Fruit fly (Drosophila melanogaster) whole organism, embryonic: ENCODE measurements around the gene CG17650.

Experiments used
- BtbVII ChIP-seq: fragments of 200-800 bp; sonication (Bioruptor generic); optimal IDR thresholded peaks from 3 replicates; lab custom pipeline; 2017; ENCODE audit warnings: missing biosample characterization, mild to moderate bottlenecking, missing genetic modification characterization
- CG10274 ChIP-seq: fragments of 200-800 bp; sonication (Bioruptor generic); optimal IDR thresholded peaks from 3 replicates; lab custom pipeline; 2017; ENCODE audit warnings: missing biosample characterization, mild to moderate bottlenecking, missing genetic modification characterization
- CG10979 ChIP-seq: fragments of 200-800 bp; sonication (Bioruptor generic); optimal IDR thresholded peaks from 2 replicates; lab custom pipeline; 2018; ENCODE audit warnings: missing biosample characterization, mild to moderate bottlenecking, missing genetic modification characterization, moderate library complexity
- CG11504 ChIP-seq: fragments of 200-800 bp; sonication (Bioruptor generic); optimal IDR thresholded peaks from 3 replicates; lab custom pipeline; 2019; ENCODE audit warnings: missing biosample characterization, mild to moderate bottlenecking, missing genetic modification characterization, moderate library complexity
- CG12104 ChIP-seq: fragments of 200-800 bp; sonication (Bioruptor generic); optimal IDR thresholded peaks from 3 replicates; lab custom pipeline; 2016; ENCODE audit warnings: missing biosample characterization, missing genetic modification characterization
- CG1233 ChIP-seq: fragments of 200-800 bp; sonication (Bioruptor generic); optimal IDR thresholded peaks from 4 replicates; lab custom pipeline; 2018; ENCODE audit warnings: missing biosample characterization, mild to moderate bottlenecking, missing genetic modification characterization
- CG12391 ChIP-seq: fragments of 200-800 bp; sonication (Bioruptor generic); optimal IDR thresholded peaks from 3 replicates; lab custom pipeline; 2018; ENCODE audit warnings: missing biosample characterization, mild to moderate bottlenecking, missing genetic modification characterization, moderate library complexity
- CG12659 ChIP-seq: fragments of 200-800 bp; sonication (Bioruptor generic); optimal IDR thresholded peaks from 3 replicates; lab custom pipeline; 2017; ENCODE audit warnings: mild to moderate bottlenecking, missing biosample characterization, missing genetic modification reagents, missing genetic modification characterization
- CG13424 ChIP-seq: fragments of 200-800 bp; sonication (Bioruptor generic); optimal IDR thresholded peaks from 2 replicates; lab custom pipeline; 2019; ENCODE audit warnings: missing biosample characterization, mild to moderate bottlenecking, missing genetic modification characterization, moderate library complexity
- CG13775 ChIP-seq: fragments of 200-800 bp; sonication (Bioruptor generic); optimal IDR thresholded peaks from 3 replicates; lab custom pipeline; 2017; ENCODE audit warnings: missing biosample characterization, mild to moderate bottlenecking, missing genetic modification characterization
- CG13894 ChIP-seq: fragments of 200-800 bp; sonication (Bioruptor generic); optimal IDR thresholded peaks from 3 replicates; lab custom pipeline; 2018; ENCODE audit warnings: missing biosample characterization, mild to moderate bottlenecking, missing genetic modification characterization, moderate library complexity
- CG14667 ChIP-seq: fragments of 200-800 bp; sonication (Bioruptor generic); IDR thresholded peaks from 2 replicates; pipeline ENCODE4 v1.3.6; 2022; ENCODE audit warnings: missing biosample characterization, missing genetic modification characterization
- CG14710 ChIP-seq: fragments of 200-800 bp; sonication (Bioruptor generic); optimal IDR thresholded peaks from 3 replicates; lab custom pipeline; 2019; ENCODE audit warnings: missing biosample characterization, mild to moderate bottlenecking, missing genetic modification characterization, moderate library complexity
- CG15601 ChIP-seq: fragments of 200-800 bp; sonication (Bioruptor generic); optimal IDR thresholded peaks from 3 replicates; lab custom pipeline; 2019; ENCODE audit warnings: missing biosample characterization, mild to moderate bottlenecking, missing genetic modification characterization, moderate library complexity
- CG18599 ChIP-seq: fragments of 200-800 bp; sonication (Bioruptor generic); optimal IDR thresholded peaks from 3 replicates; lab custom pipeline; 2017; ENCODE audit warnings: missing biosample characterization, missing genetic modification characterization, mild to moderate bottlenecking, moderate library complexity, missing genetic modification reagents
- CG4328 ChIP-seq: fragments of 200-800 bp; sonication (Bioruptor generic); optimal IDR thresholded peaks from 3 replicates; lab custom pipeline; 2017; ENCODE audit warnings: missing biosample characterization, missing genetic modification reagents, missing genetic modification characterization
- CG4360 ChIP-seq: fragments of 200-800 bp; sonication (Bioruptor generic); IDR thresholded peaks from 2 replicates; pipeline ENCODE4 v1.3.6; 2022; ENCODE audit warnings: missing biosample characterization, missing genetic modification characterization
- CG4424 ChIP-seq: fragments of 200-800 bp; sonication (Bioruptor generic); optimal IDR thresholded peaks from 3 replicates; lab custom pipeline; 2016; ENCODE audit warnings: missing biosample characterization, missing genetic modification characterization
- CG6654 ChIP-seq: fragments of 200-800 bp; sonication (Bioruptor generic); optimal IDR thresholded peaks from 2 replicates; lab custom pipeline; 2017; ENCODE audit warnings: missing biosample characterization, mild to moderate bottlenecking, missing genetic modification characterization
- CG7839 ChIP-seq: fragments of 200-800 bp; sonication (Bioruptor generic); optimal IDR thresholded peaks from 3 replicates; lab custom pipeline; 2018; ENCODE audit warnings: missing biosample characterization, mild to moderate bottlenecking, missing genetic modification characterization, moderate library complexity
- CG8388 ChIP-seq: fragments of 200-800 bp; sonication (Bioruptor generic); optimal IDR thresholded peaks from 2 replicates; lab custom pipeline; 2019; ENCODE audit warnings: missing biosample characterization, mild to moderate bottlenecking, missing genetic modification characterization, moderate library complexity
- CG8944 ChIP-seq: fragments of 200-800 bp; sonication (Bioruptor generic); optimal IDR thresholded peaks from 3 replicates; lab custom pipeline; 2016; ENCODE audit warnings: missing biosample characterization, missing genetic modification characterization
- CG9609 ChIP-seq: fragments of 200-800 bp; sonication (Bioruptor generic); optimal IDR thresholded peaks from 3 replicates; lab custom pipeline; 2016; ENCODE audit warnings: missing biosample characterization, missing genetic modification characterization
- CG9932 ChIP-seq: fragments of 200-800 bp; sonication (Bioruptor generic); IDR thresholded peaks from 2 replicates; pipeline ENCODE4 v1.3.6; 2022; ENCODE audit warnings: missing biosample characterization, missing genetic modification characterization
- Dbx ChIP-seq: fragments of 200-800 bp; sonication (Bioruptor generic); IDR thresholded peaks from 3 replicates; pipeline ENCODE4 v1.3.6; 2022; ENCODE audit warnings: missing biosample characterization, missing genetic modification characterization
- HLHmδ ChIP-seq: fragments of 200-800 bp; sonication (Bioruptor generic); optimal IDR thresholded peaks from 2 replicates; lab custom pipeline; 2018; ENCODE audit warnings: missing biosample characterization, mild to moderate bottlenecking, missing genetic modification characterization, moderate library complexity
- Hr51 ChIP-seq, 2 experiments: fragments of 200-800 bp; sonication (Bioruptor generic); optimal IDR thresholded peaks; 2 replicates in 1 of 2; 3 replicates in 1 of 2; lab custom pipeline; 2016 to 2018; ENCODE audit warnings: missing biosample characterization in 2 of 2, missing genetic modification characterization in 2 of 2, mild to moderate bottlenecking in 1 of 2, moderate library complexity in 1 of 2
- NfI ChIP-seq: fragments of 200-800 bp; sonication (Bioruptor generic); optimal IDR thresholded peaks from 3 replicates; lab custom pipeline; 2018; ENCODE audit warnings: missing biosample characterization, mild to moderate bottlenecking, missing genetic modification characterization, moderate library complexity
- Ptx1 ChIP-seq: fragments of 200-800 bp; sonication (Bioruptor generic); IDR thresholded peaks from 2 replicates; pipeline ENCODE4 v1.3.6; 2022; ENCODE audit warnings: missing biosample characterization, missing genetic modification characterization
- Six4 ChIP-seq: fragments of 200-800 bp; sonication (Bioruptor generic); optimal IDR thresholded peaks from 2 replicates; lab custom pipeline; 2016; ENCODE audit warnings: missing biosample characterization, missing genetic modification characterization
- Sox102F ChIP-seq: fragments of 200-800 bp; sonication (Bioruptor generic); optimal IDR thresholded peaks from 2 replicates; lab custom pipeline; 2018; ENCODE audit warnings: missing biosample characterization, mild to moderate bottlenecking, missing genetic modification characterization, moderate library complexity
- Stat92E ChIP-seq, 3 experiments: fragments of >200 bp in 2 of 3; fragments of 200-800 bp in 1 of 3; sonication (Bioruptor generic) in 1 of 3; optimal IDR thresholded peaks; 2 replicates each; lab custom pipeline; 2017 to 2019; ENCODE audit warnings: missing biosample characterization in 3 of 3, missing genetic modification characterization in 3 of 3, mild to moderate bottlenecking in 1 of 3, moderate library complexity in 1 of 3
- Xbp1 ChIP-seq: fragments of 200-800 bp; sonication (Bioruptor generic); optimal IDR thresholded peaks from 3 replicates; lab custom pipeline; 2016; ENCODE audit warnings: missing biosample characterization, mild to moderate bottlenecking, missing genetic modification characterization
- cato ChIP-seq: fragments of 200-800 bp; sonication (Bioruptor generic); optimal IDR thresholded peaks from 2 replicates; lab custom pipeline; 2016; ENCODE audit warnings: missing biosample characterization, missing genetic modification characterization, borderline replicate concordance
- chinmo ChIP-seq: fragments of 200-800 bp; sonication (Bioruptor generic); IDR thresholded peaks from 4 replicates; pipeline ENCODE4 v1.3.6; 2022; ENCODE audit warnings: missing biosample characterization, missing genetic modification characterization; ENCODE audit not compliant: partially characterized antibody
- dm ChIP-seq: fragments of 200-800 bp; sonication (Bioruptor generic); optimal IDR thresholded peaks from 3 replicates; lab custom pipeline; 2016; ENCODE audit warnings: missing biosample characterization, missing genetic modification characterization
- dpn ChIP-seq, 2 experiments: fragments of 200-800 bp; sonication (Bioruptor generic); optimal IDR thresholded peaks; 3 replicates each; lab custom pipeline; 2016; ENCODE audit warnings: missing biosample characterization in 2 of 2, missing genetic modification characterization in 2 of 2
- grau ChIP-seq: fragments of 200-800 bp; optimal IDR thresholded peaks from 3 replicates; lab custom pipeline; 2019; ENCODE audit warnings: missing biosample characterization, mild to moderate bottlenecking, missing genetic modification characterization, moderate library complexity
- hbn ChIP-seq: fragments of 200-800 bp; sonication (Bioruptor generic); IDR thresholded peaks from 2 replicates; pipeline ENCODE4 v1.3.6; 2022; ENCODE audit warnings: missing biosample characterization, missing genetic modification characterization; ENCODE audit not compliant: partially characterized antibody
- jumu ChIP-seq: fragments of 200-800 bp; sonication (Bioruptor generic); optimal IDR thresholded peaks from 3 replicates; lab custom pipeline; 2016; ENCODE audit warnings: missing biosample characterization, missing genetic modification characterization
- lola ChIP-seq, 3 experiments: fragments of >200 bp in 2 of 3; fragments of 200-800 bp in 1 of 3; sonication (Bioruptor generic) in 1 of 3; optimal IDR thresholded peaks; 2 replicates each; lab custom pipeline; 2017 to 2019; ENCODE audit warnings: missing biosample characterization in 3 of 3, missing genetic modification characterization in 3 of 3, mild to moderate bottlenecking in 1 of 3, moderate library complexity in 1 of 3
- pan ChIP-seq, 4 experiments: fragments of >200 bp in 3 of 4; fragments of 200-800 bp in 1 of 4; sonication (Bioruptor generic) in 1 of 4; optimal IDR thresholded peaks in 3 of 4; IDR thresholded peaks in 1 of 4; 2 replicates each; pipeline versions ENCODE4 v1.3.6 to Lab custom; 2017 to 2022; ENCODE audit warnings: missing biosample characterization in 2 of 4, missing genetic modification characterization in 2 of 4, mixed read lengths in 1 of 4
- sd ChIP-seq: fragments of 200-800 bp; sonication (Bioruptor generic); optimal IDR thresholded peaks from 3 replicates; lab custom pipeline; 2018; ENCODE audit warnings: missing biosample characterization, mild to moderate bottlenecking, missing genetic modification characterization, moderate library complexity
- sima ChIP-seq: fragments of 200-800 bp; sonication (Bioruptor generic); optimal IDR thresholded peaks from 2 replicates; lab custom pipeline; 2016; ENCODE audit warnings: missing biosample characterization, missing genetic modification characterization
- sr ChIP-seq: fragments of 200-800 bp; sonication (Bioruptor generic); IDR thresholded peaks from 3 replicates; pipeline ENCODE4 v1.3.6; 2022; ENCODE audit warnings: missing biosample characterization, missing genetic modification characterization
- zen ChIP-seq: fragments of 200-800 bp; sonication (Bioruptor generic); optimal IDR thresholded peaks from 3 replicates; lab custom pipeline; 2018; ENCODE audit warnings: missing biosample characterization, mild to moderate bottlenecking, missing genetic modification characterization, moderate library complexity

The CG17650 gene

DNA sequence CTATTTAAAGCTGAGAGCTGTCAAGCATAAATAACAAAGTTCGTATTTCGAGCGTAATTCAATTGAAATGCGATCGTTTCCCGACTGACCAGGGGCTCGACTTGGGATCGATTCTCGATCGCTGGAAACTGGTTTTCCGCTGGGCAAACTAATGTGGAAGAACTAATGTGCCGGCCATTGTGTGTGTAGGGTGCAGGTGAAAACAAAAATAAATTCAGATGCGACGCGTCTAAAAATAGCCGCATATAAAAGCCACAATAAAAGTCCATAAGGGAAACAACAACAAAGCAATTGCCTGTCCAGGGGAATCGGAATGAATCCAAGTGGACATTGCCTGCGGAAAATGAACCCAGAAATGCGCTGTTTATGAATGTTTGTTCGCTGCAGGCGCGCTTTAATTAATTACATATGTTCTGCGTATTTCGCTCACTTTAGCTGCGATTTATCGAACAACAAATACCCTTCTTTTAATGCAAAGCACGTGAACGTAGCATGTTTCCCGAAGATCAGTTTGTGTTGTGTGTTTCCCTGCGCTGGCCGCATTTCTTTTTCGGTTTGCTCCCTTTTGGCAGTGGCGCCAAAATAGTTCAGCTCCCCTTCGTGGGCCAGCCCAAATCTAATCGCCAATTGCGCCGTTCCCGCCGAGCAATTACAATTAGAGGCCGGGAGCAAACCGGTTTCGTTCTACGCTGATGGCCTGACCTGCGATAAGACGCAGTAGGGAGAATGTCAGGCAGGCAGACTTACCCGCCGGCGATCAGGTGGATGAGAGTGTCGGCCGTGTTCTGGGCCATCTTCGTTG lies 35.6 kb downstream of the CG17650 start (continued):
- TF ChIP-seq CG8388 (GFP tag; lab: Kevin White, UChicago) (no peak), CG13424 (tag; lab: Kevin White, UChicago) (peak; percentile 14), Sox102F (GFP tag; lab: Kevin White, UChicago) (peak; percentile 23), CG9609 (no peak), HLHmδ (peak; percentile 9), CG7839 (tag; lab: Kevin White, UChicago) (peak; percentile 43), BtbVII (peak; percentile 43), CG11504 (tag; lab: Kevin White, UChicago) (peak; percentile 43), pan (optimal IDR thresholded peaks at IDR 0.05; lab: Kevin White, UChicago) (no peak), pan (GFP tag; optimal IDR thresholded peaks at IDR 0.05 in 1 of 2, IDR thresholded peaks at IDR 0.05 in 1 of 2) (peak in 1 of 2 experiments; percentile 13), CG8944 (GFP tag; lab: Kevin White, UChicago) (peak; percentile 35), Dbx (GFP tag; lab: Robert Waterston, UW) (0 out of 3 replicates have a peak, but pooled peaks have one; percentile 8), grau (tag; lab: Kevin White, UChicago) (peak; percentile 27), CG15601 (tag; lab: Kevin White, UChicago) (peak; percentile 65), CG13894 (tag; lab: Kevin White, UChicago) (peak; percentile 49), CG4328 (GFP tag; lab: Kevin White, UChicago) (peak; percentile 23), CG12391 (tag; lab: Kevin White, UChicago) (peak; percentile 18), dpn (GFP tag; optimal IDR thresholded peaks at IDR 0.05; lab: Kevin White, UChicago) (peak; percentile 5 to 17), hbn (no peak), CG13775 (GFP tag; lab: Kevin White, UChicago) (peak; percentile 2), Stat92E (GFP tag; optimal IDR thresholded peaks at IDR 0.05; lab: Kevin White, UChicago) (peak in 1 of 3 experiments; percentile 11), Six4 (GFP tag; lab: Kevin White, UChicago) (no peak), CG14710 (tag; lab: Kevin White, UChicago) (peak; percentile 29), CG10979 (peak; percentile 22), cato (peak; percentile 9), dm (GFP tag; lab: Kevin White, UChicago) (peak; percentile 6), lola (GFP tag; optimal IDR thresholded peaks at IDR 0.05; lab: Kevin White, UChicago) (peak in 1 of 3 experiments; percentile 22), CG14667 (GFP tag; lab: Robert Waterston, UW) (no peak), sima (GFP tag; lab: Kevin White, UChicago) (no peak), sd (peak; percentile 50), CG1233 (GFP tag; lab: Kevin White, UChicago) (peak; percentile 14), NfI (GFP tag; lab: Kevin White, UChicago) (peak; percentile 39), zen (tag; lab: Kevin White, UChicago) (peak; percentile 21), sr (GFP tag; lab: Robert Waterston, UW) (no peak), CG6654 (GFP tag; lab: Kevin White, UChicago) (no peak), CG12104 (GFP tag; lab: Kevin White, UChicago) (peak; percentile 8), jumu (GFP tag; lab: Kevin White, UChicago) (no peak), chinmo (GFP tag; lab: Robert Waterston, UW) (peak; percentile 43; the same call in 1 of the 4 replicates), CG18599 (GFP tag; lab: Kevin White, UChicago) (peak; percentile 46), CG10274 (GFP tag; lab: Kevin White, UChicago) (peak; percentile 99), Ptx1 (GFP tag; lab: Robert Waterston, UW) (0 out of 2 replicates have a peak, but pooled peaks have one; percentile 13), CG4424 (GFP tag; lab: Kevin White, UChicago) (no peak), Xbp1 (GFP tag; lab: Kevin White, UChicago) (peak; percentile 13), CG4360 (peak; percentile 66), Hr51 (GFP tag; optimal IDR thresholded peaks at IDR 0.05; lab: Kevin White, UChicago) (peak in 1 of 2 experiments; percentile 33), CG9932 (GFP tag; lab: Robert Waterston, UW) (peak; percentile 30), CG12659 (GFP tag; lab: Kevin White, UChicago) (peak; percentile 2)
